Fruit fly (Drosophila melanogaster) whole organism, embryonic: Measurements from ENCODE around the gene CG7365.

Experiments
- CG11504 ChIP-seq: fragments of 200-800 bp; sonication (Bioruptor generic); optimal IDR thresholded peaks from 3 replicates; lab custom pipeline; 2019; ENCODE audit warnings: missing biosample characterization, mild to moderate bottlenecking, missing genetic modification characterization, moderate library complexity
- CG11723 ChIP-seq: fragments of 200-800 bp; sonication (Bioruptor generic); optimal IDR thresholded peaks from 2 replicates; lab custom pipeline; 2017; ENCODE audit warnings: missing biosample characterization, mild to moderate bottlenecking, missing genetic modification characterization
- CG12236 ChIP-seq: fragments of 200-800 bp; sonication (Bioruptor generic); optimal IDR thresholded peaks from 2 replicates; lab custom pipeline; 2016; ENCODE audit warnings: missing biosample characterization, missing genetic modification characterization
- CG1233 ChIP-seq: fragments of 200-800 bp; sonication (Bioruptor generic); optimal IDR thresholded peaks from 4 replicates; lab custom pipeline; 2018; ENCODE audit warnings: missing biosample characterization, mild to moderate bottlenecking, missing genetic modification characterization
- CG12769 ChIP-seq: fragments of 200-800 bp; sonication (Bioruptor generic); optimal IDR thresholded peaks from 2 replicates; lab custom pipeline; 2019; ENCODE audit warnings: missing biosample characterization, mild to moderate bottlenecking, missing genetic modification characterization, moderate library complexity
- CG13424 ChIP-seq: fragments of 200-800 bp; sonication (Bioruptor generic); optimal IDR thresholded peaks from 2 replicates; lab custom pipeline; 2019; ENCODE audit warnings: missing biosample characterization, mild to moderate bottlenecking, missing genetic modification characterization, moderate library complexity
- CG14050 ChIP-seq: fragments of 200-800 bp; sonication (Bioruptor generic); IDR thresholded peaks from 3 replicates; pipeline ENCODE4 v1.3.6; 2022; ENCODE audit warnings: missing biosample characterization, missing genetic modification characterization
- CG14441 ChIP-seq: fragments of 200-800 bp; sonication (Bioruptor generic); IDR thresholded peaks from 2 replicates; pipeline ENCODE4 v1.3.6; 2022; ENCODE audit warnings: missing biosample characterization, missing genetic modification characterization
- CG15269 ChIP-seq: fragments of 200-800 bp; sonication (Bioruptor generic); optimal IDR thresholded peaks from 2 replicates; lab custom pipeline; 2018; ENCODE audit warnings: missing biosample characterization, mild to moderate bottlenecking, missing genetic modification characterization, moderate library complexity
- CG17359 ChIP-seq: fragments of 200-800 bp; sonication (Bioruptor generic); optimal IDR thresholded peaks from 3 replicates; lab custom pipeline; 2018; ENCODE audit warnings: missing biosample characterization, mild to moderate bottlenecking, missing genetic modification characterization, moderate library complexity
- CG17612 ChIP-seq: fragments of 200-800 bp; sonication (Bioruptor generic); IDR thresholded peaks from 2 replicates; pipeline ENCODE4 v1.3.6; 2022; ENCODE audit warnings: missing biosample characterization, missing genetic modification characterization
- CG17829 ChIP-seq: fragments of 200-800 bp; optimal IDR thresholded peaks from 2 replicates; lab custom pipeline; 2019; ENCODE audit warnings: missing biosample characterization, mild to moderate bottlenecking, missing genetic modification characterization, moderate library complexity
- CG1832 ChIP-seq: fragments of 200-800 bp; sonication (Bioruptor generic); optimal IDR thresholded peaks from 2 replicates; lab custom pipeline; 2017; ENCODE audit warnings: missing biosample characterization, mild to moderate bottlenecking, missing genetic modification characterization, inconsistent platforms
- CG2889 ChIP-seq: fragments of 200-800 bp; sonication (Bioruptor generic); IDR thresholded peaks from 3 replicates; pipeline ENCODE4 v1.3.6; 2022; ENCODE audit warnings: missing biosample characterization, missing genetic modification characterization
- CG32532 ChIP-seq: fragments of 200-800 bp; sonication (Bioruptor generic); IDR thresholded peaks from 2 replicates; pipeline ENCODE4 v1.3.6; 2022; ENCODE audit warnings: missing biosample characterization, missing genetic modification characterization
- CG43689 ChIP-seq: fragments of 200-800 bp; sonication (Bioruptor generic); IDR thresholded peaks from 2 replicates; pipeline ENCODE4 v1.3.6; 2022; ENCODE audit warnings: missing biosample characterization, missing genetic modification characterization
- CG4404 ChIP-seq: fragments of 200-800 bp; sonication (Bioruptor generic); IDR thresholded peaks from 2 replicates; pipeline ENCODE4 v1.3.6; 2022; ENCODE audit warnings: missing biosample characterization, missing genetic modification characterization
- CG4707 ChIP-seq: fragments of 200-800 bp; sonication (Bioruptor generic); optimal IDR thresholded peaks from 2 replicates; lab custom pipeline; 2018; ENCODE audit warnings: missing biosample characterization, mild to moderate bottlenecking, missing genetic modification characterization, moderate library complexity
- CG6765 ChIP-seq: fragments of 200-800 bp; sonication (Bioruptor generic); optimal IDR thresholded peaks from 3 replicates; lab custom pipeline; 2017; ENCODE audit warnings: missing biosample characterization, mild to moderate bottlenecking, missing genetic modification characterization
- CG6791 ChIP-seq: fragments of 200-800 bp; sonication (Bioruptor generic); IDR thresholded peaks from 3 replicates; pipeline ENCODE4 v1.3.6; 2022; ENCODE audit warnings: missing biosample characterization, missing genetic modification characterization; ENCODE audit not compliant: partially characterized antibody
- CG7271 ChIP-seq: fragments of 200-800 bp; sonication (Bioruptor generic); optimal IDR thresholded peaks from 2 replicates; lab custom pipeline; 2018; ENCODE audit warnings: missing biosample characterization, mild to moderate bottlenecking, missing genetic modification characterization, moderate library complexity
- CG7987 ChIP-seq: fragments of 200-800 bp; sonication (Bioruptor generic); optimal IDR thresholded peaks from 2 replicates; lab custom pipeline; 2018; ENCODE audit warnings: missing biosample characterization, mild to moderate bottlenecking, missing genetic modification characterization, moderate library complexity
- CG9437 ChIP-seq: fragments of 200-800 bp; sonication (Bioruptor generic); optimal IDR thresholded peaks from 2 replicates; lab custom pipeline; 2018; ENCODE audit warnings: missing biosample characterization, mild to moderate bottlenecking, missing genetic modification characterization
- Dfd ChIP-seq, 2 experiments: fragments of >200 bp; optimal IDR thresholded peaks; 2 replicates each; lab custom pipeline; 2017; ENCODE audit warnings: missing biosample characterization in 2 of 2, missing genetic modification characterization in 2 of 2
- Doc2 ChIP-seq: fragments of 200-800 bp; sonication (Bioruptor generic); IDR thresholded peaks from 2 replicates; pipeline ENCODE4 v1.3.6; 2022; ENCODE audit warnings: missing biosample characterization, missing genetic modification characterization
- E2f2 ChIP-seq: fragments of 200-800 bp; sonication (Bioruptor generic); IDR thresholded peaks from 2 replicates; pipeline ENCODE4 v1.3.6; 2022; ENCODE audit warnings: missing biosample characterization, missing genetic modification characterization
- HLH4C ChIP-seq: fragments of 200-800 bp; sonication (Bioruptor generic); IDR thresholded peaks from 3 replicates; pipeline ENCODE4 v1.3.6; 2022; ENCODE audit warnings: missing biosample characterization, missing genetic modification characterization; ENCODE audit not compliant: partially characterized antibody
- HmgD ChIP-seq: fragments of 200-800 bp; sonication (Bioruptor generic); optimal IDR thresholded peaks from 3 replicates; lab custom pipeline; 2016; ENCODE audit warnings: missing biosample characterization, missing genetic modification characterization
- MESR4 ChIP-seq: fragments of 200-800 bp; sonication (Bioruptor generic); optimal IDR thresholded peaks from 2 replicates; lab custom pipeline; 2018; ENCODE audit warnings: missing biosample characterization, mild to moderate bottlenecking, missing genetic modification characterization, moderate library complexity
- Six4 ChIP-seq: fragments of 200-800 bp; sonication (Bioruptor generic); optimal IDR thresholded peaks from 2 replicates; lab custom pipeline; 2016; ENCODE audit warnings: missing biosample characterization, missing genetic modification characterization
- aop ChIP-seq: fragments of 200-800 bp; sonication (Bioruptor generic); IDR thresholded peaks from 2 replicates; pipeline ENCODE4 v1.3.6; 2022; ENCODE audit warnings: missing biosample characterization, missing genetic modification characterization
- ap ChIP-seq: fragments of 200-800 bp; sonication (Bioruptor generic); IDR thresholded peaks from 2 replicates; pipeline ENCODE4 v1.3.6; 2022; ENCODE audit warnings: missing biosample characterization, missing genetic modification characterization
- cg ChIP-seq: fragments of 200-800 bp; sonication (Bioruptor generic); optimal IDR thresholded peaks from 3 replicates; lab custom pipeline; 2019; ENCODE audit warnings: missing biosample characterization, mild to moderate bottlenecking, missing genetic modification characterization, moderate library complexity
- eyg ChIP-seq: fragments of 200-800 bp; sonication (Bioruptor generic); optimal IDR thresholded peaks from 3 replicates; lab custom pipeline; 2016; ENCODE audit warnings: missing biosample characterization, missing genetic modification characterization
- fd3F ChIP-seq: fragments of 200-800 bp; sonication (Bioruptor generic); optimal IDR thresholded peaks from 2 replicates; lab custom pipeline; 2018; ENCODE audit warnings: missing biosample characterization, mild to moderate bottlenecking, missing genetic modification characterization, moderate library complexity
- hkb ChIP-seq, 2 experiments: fragments of 200-800 bp in 1 of 2; fragments of >200 bp in 1 of 2; sonication (Bioruptor generic) in 1 of 2; IDR thresholded peaks in 1 of 2; optimal IDR thresholded peaks in 1 of 2; 2 replicates each; pipeline versions ENCODE4 v1.3.6 to Lab custom; 2017 to 2022; ENCODE audit warnings: missing biosample characterization in 1 of 2, missing genetic modification characterization in 1 of 2
- jing ChIP-seq: fragments of 200-800 bp; sonication (Bioruptor generic); optimal IDR thresholded peaks from 2 replicates; lab custom pipeline; 2018; ENCODE audit warnings: missing biosample characterization, mild to moderate bottlenecking, missing genetic modification characterization
- mirr ChIP-seq: fragments of 200-800 bp; sonication (Bioruptor generic); optimal IDR thresholded peaks from 3 replicates; lab custom pipeline; 2018; ENCODE audit warnings: missing biosample characterization, mild to moderate bottlenecking, missing genetic modification characterization
- nmo ChIP-seq: fragments of 200-800 bp; sonication (Bioruptor generic); optimal IDR thresholded peaks from 2 replicates; lab custom pipeline; 2018; ENCODE audit warnings: missing biosample characterization, mild to moderate bottlenecking, missing genetic modification characterization, moderate library complexity
- nom ChIP-seq: fragments of 200-800 bp; sonication (Bioruptor generic); optimal IDR thresholded peaks from 2 replicates; lab custom pipeline; 2017; ENCODE audit warnings: missing biosample characterization, missing genetic modification characterization, mild to moderate bottlenecking, moderate library complexity, missing genetic modification reagents
- odd ChIP-seq: fragments of 200-800 bp; sonication (Bioruptor generic); optimal IDR thresholded peaks from 2 replicates; lab custom pipeline; 2017; ENCODE audit warnings: missing biosample characterization, mild to moderate bottlenecking, missing genetic modification characterization
- p53 ChIP-seq: fragments of 200-800 bp; sonication (Bioruptor generic); optimal IDR thresholded peaks from 2 replicates; lab custom pipeline; 2016; ENCODE audit warnings: missing biosample characterization, missing genetic modification characterization
- peb ChIP-seq: fragments of 200-800 bp; sonication (Bioruptor generic); IDR thresholded peaks from 2 replicates; pipeline ENCODE4 v1.3.6; 2022; ENCODE audit warnings: missing biosample characterization, missing genetic modification characterization
- pho ChIP-seq: fragments of 200-800 bp; sonication (Bioruptor generic); optimal IDR thresholded peaks from 2 replicates; lab custom pipeline; 2016; ENCODE audit warnings: missing biosample characterization, missing genetic modification characterization
- prd ChIP-seq, 3 experiments: fragments of >200 bp in 2 of 3; fragments of 200-800 bp in 1 of 3; sonication (Bioruptor generic) in 1 of 3; optimal IDR thresholded peaks in 2 of 3; IDR thresholded peaks in 1 of 3; 2 replicates in 2 of 3; 3 replicates in 1 of 3; pipeline versions ENCODE4 v1.3.6 to Lab custom; 2017 to 2022; ENCODE audit warnings: missing biosample characterization in 1 of 3, missing genetic modification characterization in 1 of 3
- slp2 ChIP-seq: fragments of 200-800 bp; sonication (Bioruptor generic); optimal IDR thresholded peaks from 2 replicates; lab custom pipeline; 2016; ENCODE audit warnings: missing biosample characterization, missing genetic modification characterization
- stwl ChIP-seq: fragments of 200-800 bp; sonication (Bioruptor generic); optimal IDR thresholded peaks from 3 replicates; lab custom pipeline; 2018; ENCODE audit warnings: missing biosample characterization, mild to moderate bottlenecking, missing genetic modification characterization, moderate library complexity
- zen2 ChIP-seq: fragments of 200-800 bp; sonication (Bioruptor generic); IDR thresholded peaks from 3 replicates; pipeline ENCODE4 v1.3.6; 2022; ENCODE audit warnings: missing biosample characterization, missing genetic modification characterization; ENCODE audit not compliant: partially characterized antibody
- zfh2 ChIP-seq: fragments of 200-800 bp; sonication (Bioruptor generic); optimal IDR thresholded peaks from 2 replicates; lab custom pipeline; 2016; ENCODE audit warnings: missing biosample characterization, missing genetic modification characterization

The CG7365 gene

DNA sequence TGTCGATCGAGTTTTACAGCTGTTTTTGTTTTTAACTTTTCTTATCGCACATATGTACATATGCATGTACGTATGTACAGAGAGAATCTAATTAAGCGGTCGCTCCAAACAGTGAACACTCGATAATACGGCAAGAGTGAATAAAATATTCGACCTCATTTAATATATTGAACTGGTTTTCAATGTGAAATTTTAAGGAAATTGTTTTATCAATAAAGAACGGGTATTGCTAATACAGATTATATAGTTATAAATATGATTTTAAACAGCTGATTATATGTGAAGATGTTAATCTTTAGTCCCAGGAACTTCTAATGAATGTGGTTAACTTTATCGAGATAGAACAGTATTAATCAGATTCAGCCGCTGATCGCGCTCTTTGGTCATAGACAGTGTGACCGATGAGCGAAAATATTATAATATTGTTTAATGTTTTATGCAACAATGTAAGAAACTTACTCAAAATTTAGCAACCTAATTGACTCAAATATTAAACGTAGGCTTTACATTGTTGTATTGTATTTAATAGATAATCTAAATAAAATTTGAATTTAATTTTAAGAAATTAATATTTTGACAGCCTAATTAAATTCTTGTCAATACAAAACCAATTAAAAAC lies 13.5 kb upstream of the CG7365 start, which contains the start of gene CG7328 (continued):
- TF ChIP-seq hkb (optimal IDR thresholded peaks at IDR 0.05; lab: Kevin White, UChicago) (no peak), hkb (GFP tag; IDR thresholded peaks at IDR 0.05; lab: Robert Waterston, UW) (no peak; the same call in 1 of the 2 replicates), zen2 (no peak), eyg (GFP tag; lab: Kevin White, UChicago) (no peak), CG12236 (GFP tag; lab: Kevin White, UChicago) (peak; percentile 7), p53 (no peak), ap (GFP tag; lab: Robert Waterston, UW) (no peak), CG7271 (tag; lab: Kevin White, UChicago) (no peak), fd3F (GFP tag; lab: Kevin White, UChicago) (peak; percentile 71), CG11504 (no peak), CG15269 (tag; lab: Kevin White, UChicago) (no peak), CG11723 (GFP tag; lab: Kevin White, UChicago) (no peak), CG7987 (GFP tag; lab: Kevin White, UChicago) (no peak), CG12769 (tag; lab: Kevin White, UChicago) (no peak), peb (GFP tag; lab: Robert Waterston, UW) (no peak), CG1233 (no peak), Doc2 (no peak), jing (GFP tag; lab: Kevin White, UChicago) (no peak), stwl (no peak), Dfd (GFP tag; optimal IDR thresholded peaks at IDR 0.05; lab: Kevin White, UChicago) (no peak), Six4 (GFP tag; lab: Kevin White, UChicago) (no peak), CG2889 (GFP tag; lab: Robert Waterston, UW) (no peak), HmgD (GFP tag; lab: Kevin White, UChicago) (no peak), CG14050 (no peak), zfh2 (GFP tag; lab: Kevin White, UChicago) (peak; percentile 39), prd (optimal IDR thresholded peaks at IDR 0.05; lab: Kevin White, UChicago) (no peak), prd (GFP tag; IDR thresholded peaks at IDR 0.05; lab: Robert Waterston, UW) (no peak; the same call in 2 of the 3 replicates), CG1832 (no peak), CG43689 (GFP tag; lab: Robert Waterston, UW) (0 out of 2 replicates have a peak, but pooled peaks have one; percentile 29), CG9437 (GFP tag; lab: Kevin White, UChicago) (peak; percentile 12), mirr (GFP tag; lab: Kevin White, UChicago) (peak; percentile 22), slp2 (GFP tag; lab: Kevin White, UChicago) (no peak), odd (GFP tag; lab: Kevin White, UChicago) (peak; percentile 33), nom (GFP tag; lab: Kevin White, UChicago) (no peak), CG4404 (no peak), aop (GFP tag; lab: Robert Waterston, UW) (no peak), CG32532 (GFP tag; lab: Robert Waterston, UW) (peak; percentile 39; the same call in 1 of the 2 replicates), cg (GFP tag; lab: Kevin White, UChicago) (no peak), CG13424 (tag; lab: Kevin White, UChicago) (peak; percentile 76), MESR4 (GFP tag; lab: Kevin White, UChicago) (no peak), E2f2 (GFP tag; lab: Robert Waterston, UW) (no peak; the same call in 1 of the 2 replicates), CG4707 (GFP tag; lab: Kevin White, UChicago) (no peak), CG6791 (GFP tag; lab: Robert Waterston, UW) (no peak), CG14441 (GFP tag; lab: Robert Waterston, UW) (peak; percentile 14; the same call in 1 of the 2 replicates), pho (GFP tag; lab: Kevin White, UChicago) (peak; percentile 52), CG17829 (tag; lab: Kevin White, UChicago) (no peak), HLH4C (GFP tag; lab: Robert Waterston, UW) (no peak), CG17612 (GFP tag; lab: Robert Waterston, UW) (no peak), nmo (GFP tag; lab: Kevin White, UChicago) (peak; percentile 65), CG6765 (GFP tag; lab: Kevin White, UChicago) (no peak), CG17359 (no peak)
